Fruit fly (Drosophila melanogaster): ENCODE measurements around the gene CG33995.

Gene CG33995

DNA sequence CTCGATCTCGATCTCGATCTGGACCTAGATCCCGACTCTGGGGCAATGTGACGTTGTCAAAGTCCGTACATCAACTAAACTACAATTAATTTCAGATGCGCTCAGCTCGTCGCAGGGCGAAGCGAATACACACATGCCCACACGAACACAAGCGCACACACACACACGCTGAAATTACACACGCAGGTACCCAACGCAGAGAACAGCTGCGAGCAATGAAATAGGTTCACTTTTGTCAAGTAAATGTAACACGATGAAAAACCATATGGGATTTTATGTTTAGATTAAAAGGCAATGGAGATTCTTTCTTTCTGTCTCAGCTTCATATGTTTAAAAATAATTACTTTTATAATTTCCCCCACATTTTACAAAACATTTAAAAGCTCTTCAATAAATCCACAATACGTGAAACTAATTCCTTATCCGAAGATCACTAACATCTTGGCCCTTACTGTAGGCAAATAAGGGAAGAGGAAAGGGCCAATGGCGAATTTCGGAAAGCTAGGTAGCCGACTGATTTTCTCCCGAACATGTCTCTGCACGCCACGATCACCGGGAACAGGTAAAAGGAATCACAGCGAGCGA is 42.7 kb upstream of the CG33995 start (continued):
- TF ChIP-seq CG6254 (GFP tag; optimal IDR thresholded peaks at IDR 0.05) (peak; percentile 75), schlank (tag; optimal IDR thresholded peaks at IDR 0.05) (peak; percentile 46), gem (tag; optimal IDR thresholded peaks at IDR 0.05) (peak; percentile 94), pho (GFP tag; optimal IDR thresholded peaks at IDR 0.05) (peak; percentile 48), CG15514 (GFP tag; optimal IDR thresholded peaks at IDR 0.05) (peak; percentile 67), Side (GFP tag; optimal IDR thresholded peaks at IDR 0.05) (peak; percentile 81), CG17361 (GFP tag; IDR thresholded peaks at IDR 0.05) (peak; percentile 84), Nf-YC (tag; optimal IDR thresholded peaks at IDR 0.05) (peak; percentile 81), CG30020 (tag; optimal IDR thresholded peaks at IDR 0.05) (peak; percentile 60), CG9817 (tag; optimal IDR thresholded peaks at IDR 0.05) (peak; percentile 72), CG15269 (tag; optimal IDR thresholded peaks at IDR 0.05) (peak; percentile 84), mirr (GFP tag; optimal IDR thresholded peaks at IDR 0.05) (peak; percentile 31), NFAT (GFP tag; IDR thresholded peaks at IDR 0.05) (peak; percentile 70), CG2678 (tag; optimal IDR thresholded peaks at IDR 0.05) (peak; percentile 90), Ets65A (GFP tag) (peak; percentile 93), NC2β (GFP tag; optimal IDR thresholded peaks at IDR 0.05) (peak; percentile 86), zfh2 (GFP tag; optimal IDR thresholded peaks at IDR 0.05) (peak; percentile 70), fu2 (GFP tag; optimal IDR thresholded peaks at IDR 0.05) (peak; percentile 62), stc (GFP tag; IDR thresholded peaks at IDR 0.05) (peak; percentile 73), CG18619 (GFP tag; optimal IDR thresholded peaks at IDR 0.05) (peak; percentile 79), bigmax (GFP tag; optimal IDR thresholded peaks at IDR 0.05) (no peak), ftz-f1 (GFP tag; optimal IDR thresholded peaks at IDR 0.05) (no peak), ab (GFP tag; optimal IDR thresholded peaks at IDR 0.05) (peak; percentile 66), Sox102F (GFP tag; optimal IDR thresholded peaks at IDR 0.05) (peak; percentile 77), jumu (GFP tag; optimal IDR thresholded peaks at IDR 0.05) (peak; percentile 76), corto (GFP tag; optimal IDR thresholded peaks at IDR 0.05) (peak; percentile 69), knrl (GFP tag; IDR thresholded peaks at IDR 0.05; ENCODE audit: partially characterized antibody) (no peak), pfk (GFP tag; optimal IDR thresholded peaks at IDR 0.05) (peak; percentile 32), kah (GFP tag; optimal IDR thresholded peaks at IDR 0.05) (peak; percentile 60), CG6765 (GFP tag; optimal IDR thresholded peaks at IDR 0.05) (peak; percentile 72), pum (GFP tag; optimal IDR thresholded peaks at IDR 0.05) (peak; percentile 79), Med (GFP tag) (peak; percentile 95), CG17802 (tag; optimal IDR thresholded peaks at IDR 0.05) (peak; percentile 33), fd3F (GFP tag; optimal IDR thresholded peaks at IDR 0.05) (peak; percentile 69), Chrac-16 (GFP tag; optimal IDR thresholded peaks at IDR 0.05) (peak; percentile 80), CG31388 (GFP tag; optimal IDR thresholded peaks at IDR 0.05) (no peak), CG33557 (GFP tag; optimal IDR thresholded peaks at IDR 0.05) (peak; percentile 96), pros (GFP tag; optimal IDR thresholded peaks at IDR 0.05) (peak; percentile 76), otp (GFP tag; IDR thresholded peaks at IDR 0.05) (peak; percentile 67; the same call in 2 of the 3 replicates), Bdp1 (GFP tag; optimal IDR thresholded peaks at IDR 0.05) (peak; percentile 48), YL-1 (GFP tag; optimal IDR thresholded peaks at IDR 0.05) (peak; percentile 51), D (optimal IDR thresholded peaks at IDR 0.05) (no peak), D (GFP tag; optimal IDR thresholded peaks at IDR 0.05) (peak; percentile 78), CG7928 (GFP tag; optimal IDR thresholded peaks at IDR 0.05) (peak; percentile 53), GATAe (GFP tag; conservative IDR thresholded peaks at IDR 0.05) (peak; percentile 29; the same call in 1 of the 2 replicates), Six4 (GFP tag; optimal IDR thresholded peaks at IDR 0.05) (peak; percentile 71), CG1024 (GFP tag; IDR thresholded peaks at IDR 0.05) (0 out of 2 replicates have a peak, but pooled peaks have one; percentile 22), CG3407 (GFP tag; optimal IDR thresholded peaks at IDR 0.05) (peak; percentile 62), Neu2 (GFP tag; optimal IDR thresholded peaks at IDR 0.05; ENCODE audit: borderline replicate concordance) (peak; percentile 45), CG17385 (GFP tag; optimal IDR thresholded peaks at IDR 0.05) (peak; percentile 78)

Data from whole organism, embryonic.